Worm (Caenorhabditis elegans) whole organism, midembryonic: Measurements from ENCODE around the gene lias-1.

ENCODE experiments used
- cog-1 ChIP-seq: sonication (generic microtip); optimal IDR thresholded peaks from 2 replicates; lab custom pipeline; 2016; ENCODE audit warnings: missing genetic modification characterization, missing compliant biosample characterization
- flt-1 ChIP-seq: fragments of 200-800 bp; sonication (Bioruptor generic); IDR thresholded peaks from 2 replicates; pipeline ENCODE4 v1.3.6; 2022; ENCODE audit warnings: missing genetic modification characterization, missing compliant biosample characterization
- klf-2 ChIP-seq: fragments of 200-800 bp; sonication (Bioruptor generic); conservative IDR thresholded peaks from 2 replicates; pipeline ENCODE4 v1.3.6; 2022; ENCODE audit warnings: missing genetic modification reagents, missing genetic modification characterization, missing compliant biosample characterization
- med-1 ChIP-seq: sonication (generic microtip); optimal IDR thresholded peaks from 2 replicates; lab custom pipeline; 2017; ENCODE audit warnings: missing genetic modification characterization, mild to moderate bottlenecking, missing compliant biosample characterization, antibody characterized with exemption, missing genetic modification reagents; ENCODE audit not compliant: insufficient read depth
- ztf-23 ChIP-seq: fragments of 200-800 bp; sonication (Bioruptor generic); IDR thresholded peaks from 2 replicates; pipeline ENCODE4 v1.3.6; 2022; ENCODE audit warnings: missing genetic modification reagents, missing genetic modification characterization, missing compliant biosample characterization
- ztf-29 ChIP-seq: fragments of 200-800 bp; sonication (Bioruptor generic); IDR thresholded peaks from 2 replicates; pipeline ENCODE4 v1.3.6; 2022; ENCODE audit warnings: missing genetic modification reagents, missing genetic modification characterization, missing compliant biosample characterization

DNA sequence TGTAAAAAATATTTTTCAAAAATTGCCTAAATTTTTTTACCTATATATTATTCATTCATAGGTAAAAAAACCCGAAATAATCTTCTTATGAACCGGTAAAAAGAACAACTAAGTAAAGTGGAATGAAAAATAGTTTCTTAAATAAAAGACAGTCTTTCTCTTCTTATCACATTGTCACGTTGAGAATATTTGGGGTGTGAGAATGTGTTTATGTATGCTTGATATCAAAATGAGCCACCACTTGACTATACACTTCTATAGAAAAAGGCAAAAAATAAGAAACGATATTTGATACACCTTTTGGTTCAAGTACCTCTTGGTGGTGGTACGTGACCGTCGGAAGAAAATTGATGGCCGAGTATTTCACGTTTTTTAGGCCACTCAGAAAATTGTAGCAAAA lies 14.6 kb upstream of the lias-1 start, which contains the start of gene hmit-1.3:
- no peak for TF ChIP-seq flt-1
- no peak for TF ChIP-seq cog-1 (tag; lab: Kevin White, UChicago)
- TF ChIP-seq ztf-23 (GFP tag; lab: Robert Waterston, UW) = no peak
- no peak for TF ChIP-seq klf-2
- TF ChIP-seq ztf-29 = no peak
- no peak for TF ChIP-seq med-1 (GFP tag; lab: Kevin White, UChicago)
